Worm (Caenorhabditis elegans) whole organism, L4 larva: ENCODE data around the gene smf-3.

Source experiments
- F44E2.7 ChIP-seq: fragments of 200-800 bp; sonication (Bioruptor generic); IDR thresholded peaks from 2 replicates; pipeline ENCODE4 v2.1.2; 2022; ENCODE audit warnings: missing genetic modification characterization, missing compliant biosample characterization
- F49E8.2 ChIP-seq: sonication (generic microtip); optimal IDR thresholded peaks from 2 replicates; lab custom pipeline; 2016; ENCODE audit warnings: missing compliant biosample characterization, mild to moderate bottlenecking, missing genetic modification characterization, borderline replicate concordance
- T20F7.1 ChIP-seq: fragments of 200-800 bp; sonication (Bioruptor generic); optimal IDR thresholded peaks from 2 replicates; lab custom pipeline; 2018; ENCODE audit warnings: mild to moderate bottlenecking, missing genetic modification characterization, missing compliant biosample characterization
- Y105C5A.15 ChIP-seq: fragments of 200-800 bp; sonication (Bioruptor generic); IDR thresholded peaks from 2 replicates; pipeline ENCODE4 v1.3.6; 2022; ENCODE audit warnings: missing genetic modification characterization, missing compliant biosample characterization
- Y48G9A.11 ChIP-seq: fragments of 200-800 bp; sonication (Bioruptor generic); IDR thresholded peaks from 2 replicates; pipeline ENCODE4 v1.3.6; 2022; ENCODE audit warnings: missing genetic modification reagents, missing genetic modification characterization, missing compliant biosample characterization
- Y5F2A.4 ChIP-seq: fragments of 200-800 bp; sonication (Bioruptor generic); optimal IDR thresholded peaks from 2 replicates; lab custom pipeline; 2018; ENCODE audit warnings: mild to moderate bottlenecking, missing genetic modification characterization, missing compliant biosample characterization
- arid-1 ChIP-seq: fragments of 200-800 bp; sonication (Bioruptor generic); conservative IDR thresholded peaks from 2 replicates; pipeline ENCODE4 v1.3.6; 2022; ENCODE audit warnings: missing genetic modification reagents, missing genetic modification characterization, missing compliant biosample characterization
- ceh-28 ChIP-seq: fragments of 150-350 bp; optimal IDR thresholded peaks from 2 replicates; lab custom pipeline; 2014; ENCODE audit warnings: missing biosample characterization, missing genetic modification reagents, missing genetic modification characterization
- ces-1 ChIP-seq: fragments of 150-350 bp; sonication (generic microtip); optimal IDR thresholded peaks from 4 replicates; lab custom pipeline; 2014; ENCODE audit warnings: missing biosample characterization, missing genetic modification reagents, missing genetic modification characterization
- ctbp-1 ChIP-seq: fragments of 200-800 bp; sonication (Bioruptor generic); IDR thresholded peaks from 2 replicates; pipeline ENCODE4 v1.3.6; 2022; ENCODE audit warnings: missing genetic modification reagents, missing genetic modification characterization, missing compliant biosample characterization
- daf-12 ChIP-seq: fragments of 150-350 bp; optimal IDR thresholded peaks from 2 replicates; lab custom pipeline; 2014; ENCODE audit warnings: missing biosample characterization, missing genetic modification reagents, missing genetic modification characterization
- daf-16 ChIP-seq, 3 experiments: sonication (generic microtip); optimal IDR thresholded peaks; 2 replicates each; lab custom pipeline; 2016 to 2017; ENCODE audit warnings: missing genetic modification characterization in 3 of 3, missing genetic modification reagents in 3 of 3, mild to moderate bottlenecking in 2 of 3, missing compliant biosample characterization in 2 of 3, missing biosample characterization in 1 of 3, moderate library complexity in 1 of 3
- dmd-8 ChIP-seq: fragments of 200-800 bp; sonication (Bioruptor generic); IDR thresholded peaks from 2 replicates; pipeline ENCODE4 v1.3.6; 2022; ENCODE audit warnings: missing genetic modification characterization, missing compliant biosample characterization
- dmd-9 ChIP-seq: fragments of 200-800 bp; sonication (Bioruptor generic); IDR thresholded peaks from 2 replicates; pipeline ENCODE4 v1.3.6; 2022; ENCODE audit warnings: missing genetic modification reagents, missing genetic modification characterization, missing compliant biosample characterization
- duxl-1 ChIP-seq: sonication (generic microtip); optimal IDR thresholded peaks from 2 replicates; lab custom pipeline; 2016; ENCODE audit warnings: mild to moderate bottlenecking, missing genetic modification characterization, moderate library complexity, missing compliant biosample characterization; ENCODE audit not compliant: poor library complexity
- dve-1 ChIP-seq: sonication (generic microtip); optimal IDR thresholded peaks from 2 replicates; lab custom pipeline; 2017; ENCODE audit warnings: antibody characterized with exemption, mild to moderate bottlenecking, missing genetic modification characterization, missing compliant biosample characterization; ENCODE audit not compliant: insufficient read depth
- egl-27 ChIP-seq: sonication (generic microtip); optimal IDR thresholded peaks from 3 replicates; lab custom pipeline; 2017; ENCODE audit warnings: missing biosample characterization, missing genetic modification reagents, missing genetic modification characterization
- fos-1 ChIP-seq: fragments of 150-350 bp; optimal IDR thresholded peaks from 2 replicates; lab custom pipeline; 2014; ENCODE audit warnings: missing biosample characterization, missing genetic modification characterization
- hif-1 ChIP-seq, 2 experiments: sonication (generic microtip); optimal IDR thresholded peaks; 2 replicates each; lab custom pipeline; 2016 to 2017; ENCODE audit warnings: missing compliant biosample characterization in 2 of 2, missing genetic modification characterization in 2 of 2, missing genetic modification reagents in 2 of 2, missing genotype in 2 of 2, mild to moderate bottlenecking in 1 of 2
- hmg-1.1 ChIP-seq: fragments of 200-800 bp; sonication (Bioruptor generic); IDR thresholded peaks from 2 replicates; pipeline ENCODE4 v1.3.6; 2022; ENCODE audit warnings: missing genetic modification reagents, missing genetic modification characterization, missing compliant biosample characterization
- lim-7 ChIP-seq: fragments of 200-800 bp; sonication (Bioruptor generic); IDR thresholded peaks from 2 replicates; pipeline ENCODE4 v1.3.6; 2022; ENCODE audit warnings: missing genetic modification characterization, missing compliant biosample characterization
- lin-1 ChIP-seq: fragments of 200-800 bp; sonication (Bioruptor generic); IDR thresholded peaks from 2 replicates; pipeline ENCODE4 v1.3.6; 2022; ENCODE audit warnings: missing genetic modification reagents, missing genetic modification characterization, missing compliant biosample characterization
- lin-15B ChIP-seq: fragments of 150-350 bp; sonication (generic microtip); optimal IDR thresholded peaks from 3 replicates; lab custom pipeline; 2014; ENCODE audit warnings: missing biosample characterization, missing genetic modification characterization
- lir-3 ChIP-seq: sonication (generic microtip); optimal IDR thresholded peaks from 2 replicates; lab custom pipeline; 2016; ENCODE audit warnings: mild to moderate bottlenecking, missing genetic modification characterization, missing compliant biosample characterization
- lsy-2 ChIP-seq, 2 experiments: fragments of 150-350 bp in 1 of 2; sonication (generic microtip) in 1 of 2; optimal IDR thresholded peaks; 2 replicates each; lab custom pipeline; 2014 to 2017; ENCODE audit warnings: missing biosample characterization in 2 of 2, missing genetic modification characterization in 2 of 2
- madf-9 ChIP-seq: fragments of 200-800 bp; sonication (Bioruptor generic); conservative IDR thresholded peaks from 2 replicates; pipeline ENCODE4 v1.3.6; 2022; ENCODE audit warnings: missing genetic modification reagents, missing genetic modification characterization, missing compliant biosample characterization
- mdt-29 ChIP-seq: fragments of 200-800 bp; sonication (Bioruptor generic); IDR thresholded peaks from 2 replicates; pipeline ENCODE4 v1.3.6; 2022; ENCODE audit warnings: missing genetic modification reagents, missing genetic modification characterization, missing compliant biosample characterization
- nhr-111 ChIP-seq: fragments of 200-800 bp; sonication (Bioruptor generic); optimal IDR thresholded peaks from 2 replicates; lab custom pipeline; 2018; ENCODE audit warnings: mild to moderate bottlenecking, missing genetic modification characterization, missing compliant biosample characterization
- nhr-237 ChIP-seq: sonication (generic microtip); optimal IDR thresholded peaks from 2 replicates; lab custom pipeline; 2017; ENCODE audit warnings: missing biosample characterization, missing genetic modification characterization
- nhr-25 ChIP-seq: sonication (generic microtip); optimal IDR thresholded peaks from 2 replicates; lab custom pipeline; 2017; ENCODE audit warnings: missing genetic modification characterization, mild to moderate bottlenecking, missing compliant biosample characterization, antibody characterized with exemption, moderate library complexity, borderline replicate concordance; ENCODE audit not compliant: insufficient read depth
- nhr-28 ChIP-seq: fragments of 150-350 bp; optimal IDR thresholded peaks from 2 replicates; lab custom pipeline; 2014; ENCODE audit warnings: missing biosample characterization, missing genetic modification characterization
- nhr-48 ChIP-seq: sonication (generic microtip); optimal IDR thresholded peaks from 2 replicates; lab custom pipeline; 2016; ENCODE audit warnings: mild to moderate bottlenecking, missing genetic modification characterization, missing compliant biosample characterization
- nhr-6 ChIP-seq: fragments of 150-350 bp; optimal IDR thresholded peaks from 2 replicates; lab custom pipeline; 2014; ENCODE audit warnings: missing biosample characterization, missing genetic modification characterization
- pha-4 ChIP-seq, 2 experiments: fragments of 150-350 bp in 1 of 2; fragments of 200-800 bp in 1 of 2; sonication (Bioruptor generic) in 1 of 2; IDR thresholded peaks in 1 of 2; optimal IDR thresholded peaks in 1 of 2; 2 replicates each; pipeline versions ENCODE4 v1.3.6 to Lab custom; 2014 to 2022; ENCODE audit warnings: missing genetic modification characterization in 2 of 2, missing genetic modification reagents in 2 of 2, missing biosample characterization in 1 of 2, missing compliant biosample characterization in 1 of 2
- pqm-1 ChIP-seq: sonication (generic microtip); optimal IDR thresholded peaks from 2 replicates; lab custom pipeline; 2017; ENCODE audit warnings: missing biosample characterization, missing genetic modification characterization
- sdz-12 ChIP-seq: fragments of 200-800 bp; sonication (Bioruptor generic); optimal IDR thresholded peaks from 2 replicates; lab custom pipeline; 2018; ENCODE audit warnings: mild to moderate bottlenecking, missing genetic modification characterization, missing compliant biosample characterization
- set-16 ChIP-seq: fragments of 200-800 bp; sonication (Bioruptor generic); IDR thresholded peaks from 2 replicates; pipeline ENCODE4 v1.3.6; 2022; ENCODE audit warnings: missing genetic modification reagents, missing genetic modification characterization, missing compliant biosample characterization
- snpc-4 ChIP-seq: fragments of 150-350 bp; optimal IDR thresholded peaks from 2 replicates; lab custom pipeline; 2014; ENCODE audit warnings: missing biosample characterization, missing genetic modification characterization
- spr-1 ChIP-seq: sonication (generic microtip); optimal IDR thresholded peaks from 2 replicates; lab custom pipeline; 2016; ENCODE audit warnings: mild to moderate bottlenecking, missing genetic modification characterization, missing compliant biosample characterization
- tag-97 ChIP-seq: fragments of 200-800 bp; sonication (Bioruptor generic); IDR thresholded peaks from 2 replicates; pipeline ENCODE4 v1.3.6; 2022; ENCODE audit warnings: missing genetic modification characterization, missing compliant biosample characterization
- tra-1 ChIP-seq: fragments of 200-800 bp; sonication (Bioruptor generic); IDR thresholded peaks from 2 replicates; pipeline ENCODE4 v1.3.6; 2022; ENCODE audit warnings: missing genetic modification reagents, missing genetic modification characterization, missing compliant biosample characterization
- unc-130 ChIP-seq: sonication (generic microtip); optimal IDR thresholded peaks from 2 replicates; lab custom pipeline; 2016; ENCODE audit warnings: missing genetic modification reagents, missing genetic modification characterization, missing compliant biosample characterization
- unc-62 ChIP-seq, 3 experiments: fragments of 150-350 bp in 1 of 3; sonication (generic microtip); optimal IDR thresholded peaks in 2 of 3; peaks in 1 of 3; 1 replicate in 1 of 3; 2 replicates in 2 of 3; lab custom pipeline; 2014 to 2017; ENCODE audit warnings: missing biosample characterization in 3 of 3, missing genetic modification characterization in 3 of 3, missing genetic modification reagents in 3 of 3, missing genotype in 1 of 3
- vab-7 ChIP-seq: fragments of 200-800 bp; sonication (Bioruptor generic); IDR thresholded peaks from 2 replicates; pipeline ENCODE4 v1.3.6; 2022; ENCODE audit warnings: missing genetic modification reagents, missing genetic modification characterization, missing compliant biosample characterization
- zag-1 ChIP-seq: fragments of 150-350 bp; optimal IDR thresholded peaks from 2 replicates; lab custom pipeline; 2014; ENCODE audit warnings: missing biosample characterization, missing genetic modification characterization
- zip-11 ChIP-seq: fragments of 200-800 bp; sonication (Bioruptor generic); IDR thresholded peaks from 2 replicates; pipeline ENCODE4 v1.3.6; 2022; ENCODE audit warnings: missing genetic modification characterization, missing compliant biosample characterization
- zip-2 ChIP-seq: fragments of 150-350 bp; optimal IDR thresholded peaks from 2 replicates; lab custom pipeline; 2014; ENCODE audit warnings: missing biosample characterization, missing genetic modification characterization
- ztf-11 ChIP-seq: fragments of 150-350 bp; optimal IDR thresholded peaks from 2 replicates; lab custom pipeline; 2014; ENCODE audit warnings: missing biosample characterization, missing genetic modification characterization

smf-3 gene

ce11 chrIV:2602862-2603189 is 15.8 kb upstream of the smf-3 start (continued):
- no peak for TF ChIP-seq Y5F2A.4

ce11 chrIV:2603556-2604021 is 15.1 kb upstream of the smf-3 start:
- TF ChIP-seq hif-1 (tag; optimal IDR thresholded peaks at IDR 0.05; lab: Kevin White, UChicago) (no peak), madf-9 (no peak), zip-2 (tag; lab: Kevin White, UChicago) (no peak), F44E2.7 (no peak), dve-1 (tag; lab: Kevin White, UChicago) (peak; percentile 25), T20F7.1 (no peak), nhr-48 (no peak), pqm-1 (no peak), duxl-1 (tag; lab: Kevin White, UChicago) (no peak), nhr-6 (tag; lab: Kevin White, UChicago) (no peak), dmd-9 (GFP tag; lab: Robert Waterston, UW) (no peak), sdz-12 (no peak), daf-16 (GFP tag; optimal IDR thresholded peaks at IDR 0.05; lab: Kevin White, UChicago) (no peak), daf-16 (tag; optimal IDR thresholded peaks at IDR 0.05; lab: Kevin White, UChicago) (peak; percentile 15), nhr-237 (tag; lab: Kevin White, UChicago) (no peak), F49E8.2 (tag; lab: Kevin White, UChicago) (no peak), Y48G9A.11 (GFP tag; lab: Robert Waterston, UW) (peak; percentile 57; the same call in 1 of the 2 replicates), egl-27 (tag; lab: Kevin White, UChicago) (no peak), lim-7 (0 out of 2 replicates have a peak, but pooled peaks have one; percentile 31), lin-15B (tag; lab: Kevin White, UChicago) (no peak), set-16 (GFP tag; lab: Robert Waterston, UW) (peak; percentile 74), dmd-8 (GFP tag; lab: Robert Waterston, UW) (no peak), pha-4 (GFP tag; IDR thresholded peaks at IDR 0.05; lab: Robert Waterston, UW) (no peak), pha-4 (tag; optimal IDR thresholded peaks at IDR 0.05; lab: Kevin White, UChicago) (no peak), tag-97 (no peak), mdt-29 (no peak), arid-1 (GFP tag; lab: Robert Waterston, UW) (no peak), lir-3 (tag; lab: Kevin White, UChicago) (no peak), daf-12 (no peak), ces-1 (GFP tag; lab: Kevin White, UChicago) (no peak), snpc-4 (no peak), unc-130 (GFP tag; lab: Kevin White, UChicago) (no peak), ceh-28 (no peak), fos-1 (tag; lab: Kevin White, UChicago) (no peak), ctbp-1 (GFP tag; lab: Robert Waterston, UW) (no peak), ztf-11 (tag; lab: Kevin White, UChicago) (no peak), spr-1 (tag; lab: Kevin White, UChicago) (no peak), Y5F2A.4 (no peak), tra-1 (no peak), vab-7 (GFP tag; lab: Robert Waterston, UW) (no peak), lin-1 (GFP tag; lab: Robert Waterston, UW) (no peak), zag-1 (tag; lab: Kevin White, UChicago) (no peak), nhr-28 (tag; lab: Kevin White, UChicago) (no peak), unc-62 (GFP tag; optimal IDR thresholded peaks at IDR 0.05 in 1 of 2; lab: Kevin White, UChicago) (no peak), unc-62 (tag; optimal IDR thresholded peaks at IDR 0.05; lab: Kevin White, UChicago) (no peak), zip-11 (GFP tag; lab: Robert Waterston, UW) (no peak), nhr-111 (GFP tag; lab: Kevin White, UChicago) (no peak), hmg-1.1 (no peak), lsy-2 (tag; optimal IDR thresholded peaks at IDR 0.05; lab: Kevin White, UChicago) (peak in 1 of 2 experiments; percentile 46), nhr-25 (tag; lab: Kevin White, UChicago) (no peak), Y105C5A.15 (GFP tag; lab: Robert Waterston, UW) (no peak)
